Worm (Caenorhabditis elegans): ENCODE measurements around the gene K11E4.1.

The K11E4.1 gene

DNA sequence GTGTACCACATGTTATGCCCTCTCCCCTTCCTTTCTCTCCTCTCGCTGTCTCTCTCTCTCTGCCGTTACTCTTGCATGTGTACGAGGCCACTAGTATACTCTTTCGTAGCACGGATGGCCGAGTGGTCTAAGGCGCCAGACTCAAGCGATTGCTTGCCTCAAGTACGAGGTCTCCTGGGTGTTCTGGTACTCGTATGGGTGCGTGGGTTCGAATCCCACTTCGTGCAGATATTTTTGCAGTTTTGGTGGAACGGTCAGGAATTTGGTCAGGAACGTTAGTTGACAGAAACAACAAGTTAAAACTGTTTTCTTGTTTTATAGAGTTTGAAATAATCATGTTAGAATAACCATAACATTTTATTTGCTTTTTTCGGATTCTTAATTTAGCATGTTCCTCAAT, 48.5 kb upstream of the K11E4.1 start (continued):
- TF ChIP-seq pbrm-1 (GFP tag; IDR thresholded peaks at IDR 0.05) (peak; percentile 91), K11D2.4 (GFP tag; IDR thresholded peaks at IDR 0.05) (peak; percentile 82), madf-10 (tag; optimal IDR thresholded peaks at IDR 0.05) (peak; percentile 90), pha-4 (tag; optimal IDR thresholded peaks at IDR 0.05) (no peak), sdz-38 (tag; optimal IDR thresholded peaks at IDR 0.05) (peak; percentile 40), F39B2.1 (GFP tag; IDR thresholded peaks at IDR 0.05) (peak; percentile 37; the same call in 1 of the 2 replicates), let-607 (tag; optimal IDR thresholded peaks at IDR 0.05) (peak; percentile 65 to 83), attf-6 (GFP tag; IDR thresholded peaks at IDR 0.05) (peak; percentile 80; the same call in 1 of the 2 replicates), atf-7 (tag; optimal IDR thresholded peaks at IDR 0.05) (peak; percentile 88), F57C9.4 (tag; optimal IDR thresholded peaks at IDR 0.05) (peak; percentile 81), nhr-120 (GFP tag; IDR thresholded peaks at IDR 0.05) (peak; percentile 96), hrde-1 (tag; optimal IDR thresholded peaks at IDR 0.05; ENCODE audit: borderline replicate concordance) (peak; percentile 89), hlh-26 (GFP tag; conservative IDR thresholded peaks at IDR 0.05) (peak; percentile 77; the same call in 1 of the 2 replicates), C06A6.2 (GFP tag; conservative IDR thresholded peaks at IDR 0.05) (peak; percentile 55; the same call in 1 of the 2 replicates), F10E7.11 (tag; optimal IDR thresholded peaks at IDR 0.05) (peak; percentile 96), ztf-3 (GFP tag; optimal IDR thresholded peaks at IDR 0.05) (peak; percentile 66), zfh-2 (GFP tag; conservative IDR thresholded peaks at IDR 0.05) (peak; percentile 82), Y95B8A.8 (GFP tag; IDR thresholded peaks at IDR 0.05) (0 out of 2 replicates have a peak, but pooled peaks have one; percentile 38), efl-1 (GFP tag; optimal IDR thresholded peaks at IDR 0.05) (no peak), B0035.1 (tag; optimal IDR thresholded peaks at IDR 0.05) (peak; percentile 90), die-1 (tag; optimal IDR thresholded peaks at IDR 0.05) (peak; percentile 97), ceh-79 (tag; optimal IDR thresholded peaks at IDR 0.05) (peak; percentile 96), lsl-1 (GFP tag; optimal IDR thresholded peaks at IDR 0.05) (peak; percentile 32), egl-44 (GFP tag; IDR thresholded peaks at IDR 0.05) (peak; percentile 96), lin-54 (GFP tag; optimal IDR thresholded peaks at IDR 0.05) (peak; percentile 77), chd-7 (tag; optimal IDR thresholded peaks at IDR 0.05) (peak; percentile 97), D2030.7 (GFP tag; IDR thresholded peaks at IDR 0.05) (peak; percentile 89), lin-35 (GFP tag; optimal IDR thresholded peaks at IDR 0.05) (peak in 1 of 3 experiments; percentile 84), mxl-1 (tag; optimal IDR thresholded peaks at IDR 0.05) (peak; percentile 97), ceh-58 (GFP tag; IDR thresholded peaks at IDR 0.05) (0 out of 2 replicates have a peak, but pooled peaks have one; percentile 68), let-526 (GFP tag; IDR thresholded peaks at IDR 0.05) (peak; percentile 82), repo-1 (tag; optimal IDR thresholded peaks at IDR 0.05) (peak; percentile 85), bed-1 (GFP tag; IDR thresholded peaks at IDR 0.05) (peak; percentile 91; the same call in 1 of the 2 replicates), egl-18 (GFP tag; IDR thresholded peaks at IDR 0.05) (peak; percentile 78), him-1 (tag; optimal IDR thresholded peaks at IDR 0.05) (peak; percentile 98), unc-62 (GFP tag; optimal IDR thresholded peaks at IDR 0.05) (no peak), dpl-1 (GFP tag; optimal IDR thresholded peaks at IDR 0.05) (peak; percentile 12), ceh-27 (GFP tag; optimal IDR thresholded peaks at IDR 0.05) (peak; percentile 96), K12H6.12 (tag; optimal IDR thresholded peaks at IDR 0.05) (peak; percentile 87), tbp1 (GFP tag; optimal IDR thresholded peaks at IDR 0.05) (peak; percentile 98), nhr-90 (tag; optimal IDR thresholded peaks at IDR 0.05) (peak; percentile 95), sptf-2 (GFP tag; optimal IDR thresholded peaks at IDR 0.05) (peak; percentile 88), unc-130 (GFP tag; optimal IDR thresholded peaks at IDR 0.05) (peak; percentile 70), xnd-1 (tag; optimal IDR thresholded peaks at IDR 0.05) (no peak), mes-4 (tag; optimal IDR thresholded peaks at IDR 0.05) (peak; percentile 94), ama-1 (optimal IDR thresholded peaks at IDR 0.05) (peak; percentile 47), ama-1 (GFP tag; optimal IDR thresholded peaks at IDR 0.05) (peak; percentile 68 to 95), akir-1 (GFP tag; optimal IDR thresholded peaks at IDR 0.05) (peak; percentile 92), B0019.2 (GFP tag; conservative IDR thresholded peaks at IDR 0.05) (peak; percentile 51)

Data from whole organism, young adult.